Worm (Caenorhabditis elegans) whole organism, L1 larva: ENCODE results near the gene rnh-1.0.
A peak's percentile ranks its signal among the peaks of the same experiment; 100 is the strongest.

Experiments used
- C04F5.9 ChIP-seq: sonication (generic microtip); optimal IDR thresholded peaks from 2 replicates; lab custom pipeline; 2016; ENCODE audit warnings: missing genetic modification characterization, missing compliant biosample characterization
- C16A3.4 ChIP-seq: fragments of 150-350 bp; optimal IDR thresholded peaks from 2 replicates; lab custom pipeline; 2014; ENCODE audit warnings: missing biosample characterization, missing genetic modification characterization
- Y116A8C.19 ChIP-seq: sonication (generic microtip); optimal IDR thresholded peaks from 2 replicates; lab custom pipeline; 2016; ENCODE audit warnings: missing compliant biosample characterization, missing genetic modification characterization, borderline replicate concordance
- aha-1 ChIP-seq: fragments of 150-350 bp; optimal IDR thresholded peaks from 2 replicates; lab custom pipeline; 2014; ENCODE audit warnings: missing biosample characterization, missing genetic modification characterization
- blmp-1 ChIP-seq: fragments of 150-350 bp; optimal IDR thresholded peaks from 2 replicates; lab custom pipeline; 2014; ENCODE audit warnings: missing biosample characterization, missing genetic modification characterization
- ceh-82 ChIP-seq, 3 experiments: fragments of 150-350 bp in 1 of 3; sonication (generic microtip) in 2 of 3; optimal IDR thresholded peaks; 2 replicates each; lab custom pipeline; 2014 to 2017; ENCODE audit warnings: missing biosample characterization in 3 of 3, missing genetic modification characterization in 3 of 3
- ceh-90 ChIP-seq: sonication (generic microtip); optimal IDR thresholded peaks from 2 replicates; lab custom pipeline; 2016; ENCODE audit warnings: missing genetic modification characterization, missing compliant biosample characterization
- ces-1 ChIP-seq: fragments of 150-350 bp; optimal IDR thresholded peaks from 2 replicates; lab custom pipeline; 2014; ENCODE audit warnings: missing biosample characterization, missing genetic modification reagents, missing genetic modification characterization
- dsc-1 ChIP-seq: sonication (generic microtip); optimal IDR thresholded peaks from 2 replicates; lab custom pipeline; 2016; ENCODE audit warnings: mild to moderate bottlenecking, missing genetic modification characterization, missing compliant biosample characterization
- efl-1 ChIP-seq, 4 experiments: fragments of 150-350 bp; optimal IDR thresholded peaks in 3 of 4; peaks in 1 of 4; 1 replicate in 1 of 4; 2 replicates in 3 of 4; lab custom pipeline; 2014; ENCODE audit warnings: missing biosample characterization in 2 of 4, missing genetic modification characterization in 2 of 4, missing genetic modification reagents in 2 of 4
- egl-13 ChIP-seq: sonication (generic microtip); optimal IDR thresholded peaks from 2 replicates; lab custom pipeline; 2016; ENCODE audit warnings: missing genotype, missing genetic modification reagents, missing genetic modification characterization, missing compliant biosample characterization
- elt-2 ChIP-seq: sonication (generic microtip); optimal IDR thresholded peaks from 2 replicates; lab custom pipeline; 2016; ENCODE audit warnings: missing genetic modification characterization, mild to moderate bottlenecking, inconsistent platforms, missing compliant biosample characterization, missing genetic modification reagents
- elt-3 ChIP-seq, 6 experiments: fragments of 150-350 bp in 1 of 6; sonication (generic microtip); optimal IDR thresholded peaks; 2 replicates each; lab custom pipeline; 2017 to 2018; ENCODE audit warnings: missing biosample characterization in 6 of 6, missing genetic modification characterization in 6 of 6, inconsistent platforms in 1 of 6
- fkh-10 ChIP-seq: sonication (generic microtip); optimal IDR thresholded peaks from 2 replicates; lab custom pipeline; 2017; ENCODE audit warnings: missing biosample characterization, missing genetic modification reagents, missing genetic modification characterization
- hpl-2 ChIP-seq: fragments of 150-350 bp; optimal IDR thresholded peaks from 2 replicates; lab custom pipeline; 2014; ENCODE audit warnings: missing biosample characterization, missing genetic modification reagents, missing genetic modification characterization
- isw-1 ChIP-seq: fragments of 200-800 bp; sonication (Bioruptor generic); IDR thresholded peaks from 2 replicates; pipeline ENCODE4 v1.3.6; 2022; ENCODE audit warnings: missing genetic modification characterization, missing compliant biosample characterization
- lin-13 ChIP-seq: fragments of 150-350 bp; optimal IDR thresholded peaks from 2 replicates; lab custom pipeline; 2014; ENCODE audit warnings: missing biosample characterization, missing genetic modification reagents, missing genetic modification characterization
- lin-14 ChIP-seq: fragments of 200-800 bp; sonication (Bioruptor generic); optimal IDR thresholded peaks from 2 replicates; lab custom pipeline; 2018; ENCODE audit warnings: mild to moderate bottlenecking, missing genetic modification characterization, moderate library complexity, missing compliant biosample characterization
- lin-35 ChIP-seq, 2 experiments: fragments of 150-350 bp; optimal IDR thresholded peaks; 2 replicates each; lab custom pipeline; 2014; ENCODE audit warnings: missing biosample characterization in 2 of 2, missing genetic modification characterization in 2 of 2, missing genetic modification reagents in 2 of 2
- lin-39 ChIP-seq: fragments of 150-350 bp; optimal IDR thresholded peaks from 2 replicates; lab custom pipeline; 2014; ENCODE audit warnings: missing biosample characterization, missing genetic modification reagents, missing genetic modification characterization
- lir-3 ChIP-seq: sonication (generic microtip); optimal IDR thresholded peaks from 2 replicates; lab custom pipeline; 2016; ENCODE audit warnings: mild to moderate bottlenecking, missing genetic modification characterization, moderate library complexity, missing compliant biosample characterization; ENCODE audit not compliant: poor library complexity
- nhr-20 ChIP-seq: sonication (generic microtip); optimal IDR thresholded peaks from 2 replicates; lab custom pipeline; 2016; ENCODE audit warnings: mild to moderate bottlenecking, missing genetic modification characterization, missing compliant biosample characterization
- nhr-71 ChIP-seq: sonication (generic microtip); optimal IDR thresholded peaks from 2 replicates; lab custom pipeline; 2016; ENCODE audit warnings: mild to moderate bottlenecking, missing genetic modification characterization, moderate library complexity, missing compliant biosample characterization
- nhr-76 ChIP-seq: sonication (generic microtip); optimal IDR thresholded peaks from 2 replicates; lab custom pipeline; 2017; ENCODE audit warnings: missing biosample characterization, missing genetic modification characterization
- nhr-84 ChIP-seq: sonication (generic microtip); optimal IDR thresholded peaks from 2 replicates; lab custom pipeline; 2017; ENCODE audit warnings: missing biosample characterization, missing genetic modification characterization
- nhr-85 ChIP-seq: sonication (generic microtip); peaks from one replicate; lab custom pipeline; 2016; ENCODE audit warnings: missing genetic modification characterization, inconsistent platforms, missing compliant biosample characterization
- pax-3 ChIP-seq: fragments of 200-800 bp; sonication (Bioruptor generic); optimal IDR thresholded peaks from 2 replicates; lab custom pipeline; 2018; ENCODE audit warnings: mild to moderate bottlenecking, missing genetic modification characterization, moderate library complexity, missing compliant biosample characterization
- snpc-4 ChIP-seq: fragments of 150-350 bp; optimal IDR thresholded peaks from 2 replicates; lab custom pipeline; 2014; ENCODE audit warnings: missing biosample characterization, missing genetic modification characterization
- snu-23 ChIP-seq: sonication (generic microtip); optimal IDR thresholded peaks from 2 replicates; lab custom pipeline; 2016; ENCODE audit warnings: missing genetic modification characterization, missing compliant biosample characterization
- tbx-2 ChIP-seq: sonication (generic microtip); optimal IDR thresholded peaks from 2 replicates; lab custom pipeline; 2016; ENCODE audit warnings: missing genetic modification characterization, missing compliant biosample characterization
- unc-62 ChIP-seq: fragments of 150-350 bp; optimal IDR thresholded peaks from 2 replicates; lab custom pipeline; 2014; ENCODE audit warnings: missing biosample characterization, missing genetic modification reagents, missing genetic modification characterization
- ztf-11 ChIP-seq, 2 experiments: sonication (generic microtip); optimal IDR thresholded peaks; 2 replicates each; lab custom pipeline; 2016 to 2017; ENCODE audit warnings: missing genetic modification characterization in 2 of 2, missing biosample characterization in 1 of 2, missing compliant biosample characterization in 1 of 2

Gene rnh-1.0

ce11 chrII:4981682-4982404 lies 13.3 kb upstream of the rnh-1.0 start:
- TF ChIP-seq ztf-11 (tag; optimal IDR thresholded peaks at IDR 0.05; lab: Kevin White, UChicago) (peak in 1 of 2 experiments; percentile 87), hpl-2 (no peak), lin-14 (GFP tag; lab: Kevin White, UChicago) (peak; percentile 14), efl-1 (optimal IDR thresholded peaks at IDR 0.05; lab: Kevin White, UChicago) (no peak), efl-1 (GFP tag; optimal IDR thresholded peaks at IDR 0.05 in 1 of 2; lab: Kevin White, UChicago) (peak in 1 of 2 experiments; percentile 64), lin-39 (tag; lab: Kevin White, UChicago) (no peak), tbx-2 (peak; percentile 58), blmp-1 (tag; lab: Kevin White, UChicago) (peak; percentile 11), nhr-71 (tag; lab: Kevin White, UChicago) (no peak), lin-35 (GFP tag; optimal IDR thresholded peaks at IDR 0.05; lab: Kevin White, UChicago) (no peak), unc-62 (GFP tag; lab: Kevin White, UChicago) (no peak), nhr-85 (peak; percentile 66), ceh-82 (tag; optimal IDR thresholded peaks at IDR 0.05; lab: Kevin White, UChicago) (no peak)

ce11 chrII:4984151-4984550 lies 11.0 kb upstream of the rnh-1.0 start:
- TF ChIP-seq efl-1 (optimal IDR thresholded peaks at IDR 0.05; lab: Kevin White, UChicago): no peak
- TF ChIP-seq efl-1 (GFP tag; optimal IDR thresholded peaks at IDR 0.05 in 1 of 2; lab: Kevin White, UChicago): peak in 1 of 2 experiments; percentile 29
- TF ChIP-seq ceh-90 (tag; lab: Kevin White, UChicago): no peak

DNA sequence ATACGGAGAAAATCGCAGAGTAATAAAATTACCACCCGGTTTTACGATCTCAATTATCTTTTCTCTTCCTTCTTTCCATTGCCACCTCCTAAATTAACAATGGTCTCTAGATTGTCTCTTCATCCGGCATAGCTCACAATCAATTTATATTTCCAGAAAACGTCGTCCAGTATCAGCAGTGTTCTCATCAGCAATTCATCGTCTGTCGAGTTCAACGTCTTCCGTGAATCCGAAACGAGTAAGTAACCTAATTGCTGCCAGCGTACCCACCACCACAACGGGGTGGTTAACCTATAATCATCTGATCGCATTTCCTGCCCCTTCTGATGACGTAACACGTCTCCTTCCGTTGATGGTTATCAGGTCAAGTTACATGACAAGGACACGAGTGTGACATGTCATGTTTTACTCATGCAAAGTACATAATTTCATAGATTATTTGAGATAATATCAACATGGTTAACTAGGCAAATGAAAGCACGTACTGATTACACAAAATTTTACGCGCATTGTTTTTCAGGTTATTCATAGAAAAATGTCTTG lies 9.1 kb upstream of the rnh-1.0 start:
- TF ChIP-seq nhr-71 (tag; lab: Kevin White, UChicago) (peak; percentile 20), lin-35 (GFP tag; optimal IDR thresholded peaks at IDR 0.05; lab: Kevin White, UChicago) (peak in 1 of 2 experiments; percentile 55), nhr-20 (tag; lab: Kevin White, UChicago) (peak; percentile 34), ces-1 (no peak), elt-2 (no peak), fkh-10 (GFP tag; lab: Kevin White, UChicago) (no peak), elt-3 (tag; optimal IDR thresholded peaks at IDR 0.05; lab: Kevin White, UChicago) (peak in 1 of 6 experiments; percentile 25), snu-23 (peak; percentile 3), lin-14 (GFP tag; lab: Kevin White, UChicago) (peak; percentile 22), egl-13 (no peak), blmp-1 (tag; lab: Kevin White, UChicago) (peak; percentile 33), lir-3 (tag; lab: Kevin White, UChicago) (no peak), snpc-4 (tag; lab: Kevin White, UChicago) (no peak), nhr-85 (peak; percentile 68)
- TF ChIP-seq, all 84 proteins: peak for 8

ce11 chrII:4986664-4987063 lies 8.5 kb upstream of the rnh-1.0 start:
- TF ChIP-seq Y116A8C.19 (tag; lab: Kevin White, UChicago): no peak
- TF ChIP-seq pax-3 (tag; lab: Kevin White, UChicago): no peak
- no peak for TF ChIP-seq nhr-85
- no peak for TF ChIP-seq unc-62 (GFP tag; lab: Kevin White, UChicago)
- no peak for TF ChIP-seq dsc-1 (tag; lab: Kevin White, UChicago)
- no peak for TF ChIP-seq isw-1 (GFP tag; lab: Robert Waterston, UW)
- no peak for TF ChIP-seq nhr-76
- TF ChIP-seq nhr-84: no peak
- no peak for TF ChIP-seq lin-13 (GFP tag; lab: Kevin White, UChicago)
- no peak for TF ChIP-seq C04F5.9

DNA sequence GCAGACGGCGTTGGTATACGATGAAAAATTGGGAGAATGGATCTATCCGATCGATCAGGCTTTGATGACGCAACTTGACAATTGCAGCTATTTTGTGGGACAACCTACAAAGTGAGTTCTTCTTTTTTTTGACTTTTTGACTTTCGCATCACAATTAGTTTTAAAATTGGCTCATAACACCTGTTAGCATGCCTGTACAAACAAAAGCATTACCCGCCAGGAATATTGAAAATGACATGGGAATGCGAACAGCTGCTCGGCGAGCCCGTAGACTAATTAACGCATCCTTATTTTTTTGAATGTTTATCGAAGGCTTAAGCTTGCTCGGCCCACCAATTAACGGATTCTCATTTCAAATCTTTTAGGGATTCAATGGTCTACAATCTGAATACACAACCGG lies 7.9 kb upstream of the rnh-1.0 start:
- TF ChIP-seq C16A3.4 (no peak), lin-14 (GFP tag; lab: Kevin White, UChicago) (no peak), aha-1 (tag; lab: Kevin White, UChicago) (no peak), nhr-76 (no peak)
